Fruit fly (Drosophila melanogaster): ENCODE data around the gene CG17896.

The CG17896 gene

dm6 chrX:521683-522082 lies 28.4 kb upstream of the CG17896 start (continued):
- TF ChIP-seq Scr (GFP tag; IDR thresholded peaks at IDR 0.05; ENCODE audit: partially characterized antibody) = peak; percentile 52
- no peak for TF ChIP-seq D (optimal IDR thresholded peaks at IDR 0.05)
- no peak for TF ChIP-seq D (GFP tag; optimal IDR thresholded peaks at IDR 0.05)
- no peak for TF ChIP-seq CG8944 (GFP tag; optimal IDR thresholded peaks at IDR 0.05)
- TF ChIP-seq CG17359 (tag; optimal IDR thresholded peaks at IDR 0.05) = no peak
- TF ChIP-seq tna (GFP tag; IDR thresholded peaks at IDR 0.05; ENCODE audit: partially characterized antibody) = peak; percentile 36; the same call in 1 of the 2 replicates
- no peak for TF ChIP-seq CG3407 (GFP tag; optimal IDR thresholded peaks at IDR 0.05)
- TF ChIP-seq CG15479 (GFP tag; optimal IDR thresholded peaks at IDR 0.05) = peak; percentile 52
- TF ChIP-seq CG18262 (tag; optimal IDR thresholded peaks at IDR 0.05) = no peak

- no peak for TF ChIP-seq slou (GFP tag; optimal IDR thresholded peaks at IDR 0.05)
- no peak for TF ChIP-seq vfl (GFP tag; optimal IDR thresholded peaks at IDR 0.05)
- no peak for TF ChIP-seq CG8765 (GFP tag; IDR thresholded peaks at IDR 0.05)
- TF ChIP-seq CG13296 (GFP tag; optimal IDR thresholded peaks at IDR 0.05) = no peak
- TF ChIP-seq CG11456 (GFP tag; IDR thresholded peaks at IDR 0.05) = no peak
- TF ChIP-seq CG3065 (GFP tag; optimal IDR thresholded peaks at IDR 0.05) = no peak
- TF ChIP-seq prd (optimal IDR thresholded peaks at IDR 0.05) = no peak
- no peak for TF ChIP-seq prd (GFP tag; IDR thresholded peaks at IDR 0.05)
- no peak for TF ChIP-seq CG6813 (GFP tag; optimal IDR thresholded peaks at IDR 0.05)
- peak; percentile 71 for TF ChIP-seq kni (GFP tag; optimal IDR thresholded peaks at IDR 0.05)
- TF ChIP-seq Hey (tag; optimal IDR thresholded peaks at IDR 0.05) = no peak
- TF ChIP-seq CG10366 (GFP tag; IDR thresholded peaks at IDR 0.05) = no peak
- no peak for TF ChIP-seq CG3995 (GFP tag; optimal IDR thresholded peaks at IDR 0.05)
- TF ChIP-seq CG4820 (GFP tag; optimal IDR thresholded peaks at IDR 0.05) = no peak
- peak; percentile 78 for TF ChIP-seq Deaf1 (tag; optimal IDR thresholded peaks at IDR 0.05)
- TF ChIP-seq org-1 (GFP tag; optimal IDR thresholded peaks at IDR 0.05) = no peak
- TF ChIP-seq zfh1 (GFP tag; IDR thresholded peaks at IDR 0.05) = no peak
- 0 out of 4 replicates have a peak, but pooled peaks have one; percentile 71 for TF ChIP-seq chinmo (GFP tag; IDR thresholded peaks at IDR 0.05; ENCODE audit: partially characterized antibody)
- TF ChIP-seq Bgb (GFP tag; IDR thresholded peaks at IDR 0.05; ENCODE audit: partially characterized antibody) = no peak; the same call in 1 of the 2 replicates
- TF ChIP-seq CG9876 (GFP tag; optimal IDR thresholded peaks at IDR 0.05) = no peak
- no peak for TF ChIP-seq tup (GFP tag; optimal IDR thresholded peaks at IDR 0.05)
- no peak for TF ChIP-seq toy (GFP tag; IDR thresholded peaks at IDR 0.05)
- TF ChIP-seq rib (GFP tag; IDR thresholded peaks at IDR 0.05) = peak; percentile 58; the same call in 1 of the 2 replicates
- no peak for TF ChIP-seq fd3F (GFP tag; optimal IDR thresholded peaks at IDR 0.05)
- no peak for TF ChIP-seq Neu2 (GFP tag; optimal IDR thresholded peaks at IDR 0.05; ENCODE audit: borderline replicate concordance)
- TF ChIP-seq CG12769 (tag; optimal IDR thresholded peaks at IDR 0.05) = no peak
- TF ChIP-seq nerfin-1 (tag; optimal IDR thresholded peaks at IDR 0.05) = peak; percentile 89
- TF ChIP-seq Nf-YC (tag; optimal IDR thresholded peaks at IDR 0.05) = peak; percentile 82
- TF ChIP-seq CG13624 (GFP tag; optimal IDR thresholded peaks at IDR 0.05) = no peak
- TF ChIP-seq lbe (GFP tag; optimal IDR thresholded peaks at IDR 0.05) = no peak
- no peak for TF ChIP-seq CG16813 (GFP tag; IDR thresholded peaks at IDR 0.05; ENCODE audit: partially characterized antibody)
- TF ChIP-seq hbn (GFP tag; IDR thresholded peaks at IDR 0.05; ENCODE audit: partially characterized antibody) = 0 out of 2 replicates have a peak, but pooled peaks have one; percentile 13
- TF ChIP-seq trh (GFP tag; optimal IDR thresholded peaks at IDR 0.05) = no peak
- TF ChIP-seq Dek (tag; optimal IDR thresholded peaks at IDR 0.05) = no peak
- TF ChIP-seq CG10147 (GFP tag; optimal IDR thresholded peaks at IDR 0.05) = no peak
- TF ChIP-seq CG32532 (GFP tag; IDR thresholded peaks at IDR 0.05) = no peak
- TF ChIP-seq shn (GFP tag; optimal IDR thresholded peaks at IDR 0.05) = no peak
- no peak for TF ChIP-seq D19B (GFP tag; optimal IDR thresholded peaks at IDR 0.05)
- TF ChIP-seq CG1647 (GFP tag; optimal IDR thresholded peaks at IDR 0.05) = no peak
- TF ChIP-seq CG7745 (tag; optimal IDR thresholded peaks at IDR 0.05) = no peak
Measured at dm6 chrX:520215-520861, 27.0 kb upstream of the CG17896 start.

Data from whole organism, embryonic.